Worm (Caenorhabditis elegans): Measurements from ENCODE around the gene ceh-92.

DNA sequence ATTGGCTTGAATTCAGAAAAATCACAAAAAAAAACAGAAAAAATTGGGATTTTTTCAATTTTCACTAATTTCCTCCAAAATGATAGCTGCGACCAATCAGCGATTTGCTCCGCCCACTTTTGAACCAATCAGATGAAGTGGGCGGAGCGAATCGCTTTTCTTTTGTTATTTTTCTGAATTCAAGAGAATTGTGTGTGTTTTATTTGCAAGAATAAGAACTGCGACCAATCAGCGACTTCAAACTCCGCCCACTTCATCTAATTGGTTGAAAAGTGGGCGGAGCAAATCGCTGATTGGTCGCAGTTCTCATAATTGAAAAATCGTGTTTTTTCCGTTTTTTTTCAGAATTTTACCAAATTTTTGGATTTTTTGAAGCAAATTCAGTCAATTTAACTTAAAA, 1.2 kb downstream of the ceh-92 start:
- no peak for TF ChIP-seq cog-1 (tag; optimal IDR thresholded peaks at IDR 0.05)
- TF ChIP-seq flt-1 (GFP tag; IDR thresholded peaks at IDR 0.05) = no peak
- no peak for TF ChIP-seq med-1 (GFP tag; optimal IDR thresholded peaks at IDR 0.05; ENCODE audit: insufficient read depth)
- TF ChIP-seq tab-1 (GFP tag; IDR thresholded peaks at IDR 0.05) = no peak
- TF ChIP-seq T22C8.4 (GFP tag; IDR thresholded peaks at IDR 0.05) = no peak
- no peak for TF ChIP-seq ztf-23 (GFP tag; IDR thresholded peaks at IDR 0.05)
- TF ChIP-seq ref-1 (GFP tag; conservative IDR thresholded peaks at IDR 0.05) = no peak
